Fruit fly (Drosophila melanogaster): ENCODE measurements around the gene tal-3A.

tal-3A gene

DNA sequence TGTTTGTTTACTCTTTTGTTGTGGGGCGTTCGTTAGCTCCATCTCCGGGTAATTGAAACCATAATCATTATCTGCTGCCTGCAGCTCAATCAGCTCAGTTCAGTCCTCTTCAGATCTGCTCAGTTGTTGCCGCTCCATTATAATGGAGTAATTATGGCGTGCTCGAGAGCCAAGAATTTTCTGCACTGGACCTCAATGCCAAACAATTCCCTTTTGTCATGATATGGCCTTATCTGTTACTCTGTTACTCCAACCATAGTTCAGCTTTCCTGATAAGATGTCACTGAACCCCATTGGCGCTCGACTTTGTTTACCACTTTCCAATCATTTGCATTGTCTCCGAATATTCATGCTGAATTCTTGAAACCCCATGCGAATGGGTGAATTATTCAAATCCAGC, 22.1 kb upstream of the tal-3A start:
- TF ChIP-seq Atf3 (GFP tag; optimal IDR thresholded peaks at IDR 0.05) (no peak), CG2712 (tag; optimal IDR thresholded peaks at IDR 0.05) (no peak), Dip2 (GFP tag; IDR thresholded peaks at IDR 0.05) (no peak), CG4820 (GFP tag; optimal IDR thresholded peaks at IDR 0.05) (no peak), CG5953 (GFP tag; IDR thresholded peaks at IDR 0.05) (no peak), CG30020 (tag; optimal IDR thresholded peaks at IDR 0.05) (no peak), knrl (GFP tag; IDR thresholded peaks at IDR 0.05; ENCODE audit: partially characterized antibody) (no peak), toy (GFP tag; IDR thresholded peaks at IDR 0.05) (no peak), Ptx1 (GFP tag; IDR thresholded peaks at IDR 0.05) (no peak)

DNA sequence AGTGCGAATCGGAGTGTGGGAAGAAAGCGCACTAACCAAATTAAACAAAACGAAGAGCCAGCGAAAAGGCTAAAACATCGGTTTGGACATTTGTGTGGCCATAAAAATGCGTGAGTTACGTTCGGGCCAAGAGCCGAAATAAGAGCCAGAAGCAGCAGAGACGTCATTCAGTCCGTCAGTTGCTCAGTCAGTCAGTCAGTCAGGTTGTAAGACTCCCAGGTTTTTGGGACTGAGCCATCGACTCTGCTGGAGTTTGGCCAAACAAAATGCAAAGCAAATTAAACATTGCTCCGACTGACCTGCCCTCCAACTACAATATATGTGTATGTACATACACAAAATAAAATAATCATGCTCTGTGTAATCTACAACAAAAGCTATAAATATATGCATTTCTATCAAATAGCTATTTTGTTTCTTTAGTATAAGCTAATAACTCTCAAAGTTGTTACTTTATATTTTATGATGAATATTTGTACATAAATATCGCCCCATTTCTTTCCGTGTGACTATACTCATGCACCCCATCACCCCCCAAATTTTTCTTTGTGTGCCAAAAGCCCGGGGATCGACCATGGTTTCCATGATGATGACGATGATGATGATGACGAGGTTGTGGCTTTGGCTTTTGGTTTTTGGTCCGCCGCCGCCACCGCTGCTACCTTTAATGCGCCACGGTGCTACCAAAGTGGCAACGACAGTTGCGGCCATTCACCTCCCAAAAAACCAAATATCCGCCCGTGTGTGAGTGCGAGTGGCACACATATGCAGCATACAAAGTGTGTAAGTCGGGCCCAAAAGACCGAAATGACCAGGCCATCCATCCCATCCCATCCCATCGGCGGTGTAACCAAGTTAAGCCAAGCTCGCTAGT, 19.6 kb upstream of the tal-3A start:
- TF ChIP-seq CG3847 (GFP tag; IDR thresholded peaks at IDR 0.05) = no peak
- no peak for TF ChIP-seq Max (GFP tag; optimal IDR thresholded peaks at IDR 0.05)
- 0 out of 3 replicates have a peak, but pooled peaks have one; percentile 16 for TF ChIP-seq dysf (GFP tag; IDR thresholded peaks at IDR 0.05)
- peak; percentile 19; the same call in 1 of the 2 replicates for TF ChIP-seq Ptx1 (GFP tag; IDR thresholded peaks at IDR 0.05)
- TF ChIP-seq dmrt11E (tag; optimal IDR thresholded peaks at IDR 0.05) = peak; percentile 27
- TF ChIP-seq hb (GFP tag; IDR thresholded peaks at IDR 0.05; ENCODE audit: partially characterized antibody) = no peak
- no peak for TF ChIP-seq Stat92E (GFP tag; optimal IDR thresholded peaks at IDR 0.05)
- peak; percentile 67 for TF ChIP-seq unpg (GFP tag; optimal IDR thresholded peaks at IDR 0.05)
- TF ChIP-seq tll (GFP tag; optimal IDR thresholded peaks at IDR 0.05) = no peak
- peak; percentile 24 for TF ChIP-seq Spps (tag; optimal IDR thresholded peaks at IDR 0.05)
- TF ChIP-seq Hr51 (GFP tag; optimal IDR thresholded peaks at IDR 0.05) = no peak
- no peak for TF ChIP-seq MESR4 (GFP tag; optimal IDR thresholded peaks at IDR 0.05)
- TF ChIP-seq CG17385 (GFP tag; optimal IDR thresholded peaks at IDR 0.05) = peak; percentile 12
- peak; percentile 36 for TF ChIP-seq HLHmδ (GFP tag; optimal IDR thresholded peaks at IDR 0.05)
- no peak for TF ChIP-seq sd (tag; optimal IDR thresholded peaks at IDR 0.05)
- TF ChIP-seq dmrt99B (tag; optimal IDR thresholded peaks at IDR 0.05) = peak; percentile 65
- peak; percentile 59 for TF ChIP-seq HLH3B (GFP tag; IDR thresholded peaks at IDR 0.05)
- no peak for TF ChIP-seq Elba2 (GFP tag; optimal IDR thresholded peaks at IDR 0.05)
- peak; percentile 29; the same call in 1 of the 2 replicates for TF ChIP-seq ap (GFP tag; IDR thresholded peaks at IDR 0.05)
- TF ChIP-seq pzg (GFP tag; optimal IDR thresholded peaks at IDR 0.05) = no peak
- no peak for TF ChIP-seq CG13624 (GFP tag; optimal IDR thresholded peaks at IDR 0.05)
- no peak for TF ChIP-seq Xbp1 (GFP tag; optimal IDR thresholded peaks at IDR 0.05)
- no peak for TF ChIP-seq Dip3 (GFP tag; optimal IDR thresholded peaks at IDR 0.05)
- peak; percentile 94 for TF ChIP-seq CG8281 (tag; optimal IDR thresholded peaks at IDR 0.05)
- TF ChIP-seq Usf (GFP tag; optimal IDR thresholded peaks at IDR 0.05) = no peak
- no peak for TF ChIP-seq CG6813 (GFP tag; optimal IDR thresholded peaks at IDR 0.05)
- TF ChIP-seq Dref (GFP tag; IDR thresholded peaks at IDR 0.05) = no peak
- no peak for TF ChIP-seq ash1 (GFP tag; optimal IDR thresholded peaks at IDR 0.05)
- no peak for TF ChIP-seq ato (GFP tag; IDR thresholded peaks at IDR 0.05; ENCODE audit: partially characterized antibody)
- TF ChIP-seq CG17328 (GFP tag; IDR thresholded peaks at IDR 0.05) = peak; percentile 53; the same call in 1 of the 2 replicates
- no peak for TF ChIP-seq Mad (GFP tag; optimal IDR thresholded peaks at IDR 0.05)
- no peak for TF ChIP-seq CG2129 (GFP tag; IDR thresholded peaks at IDR 0.05; ENCODE audit: partially characterized antibody)
- TF ChIP-seq Atf3 (GFP tag; optimal IDR thresholded peaks at IDR 0.05) = no peak
- no peak for TF ChIP-seq E2f2 (GFP tag; IDR thresholded peaks at IDR 0.05)
- TF ChIP-seq crc (GFP tag; optimal IDR thresholded peaks at IDR 0.05) = no peak
- TF ChIP-seq CG4854 (GFP tag; optimal IDR thresholded peaks at IDR 0.05) = no peak
- TF ChIP-seq MBD-R2 (GFP tag; IDR thresholded peaks at IDR 0.05) = no peak
- no peak for TF ChIP-seq CG3726 (GFP tag; IDR thresholded peaks at IDR 0.05)
- TF ChIP-seq lola (GFP tag; optimal IDR thresholded peaks at IDR 0.05) = peak in 1 of 3 experiments; percentile 33

All from whole organism, embryonic.